Fruit fly (Drosophila melanogaster) whole organism, embryonic: ENCODE results near the gene Set2.

ENCODE experiments used
- Atf-2 ChIP-seq: fragments of 200-800 bp; sonication (Bioruptor generic); optimal IDR thresholded peaks from 2 replicates; lab custom pipeline; 2016; ENCODE audit warnings: missing biosample characterization, missing genetic modification characterization
- Bdp1 ChIP-seq: fragments of 200-800 bp; sonication (Bioruptor generic); optimal IDR thresholded peaks from 3 replicates; lab custom pipeline; 2016; ENCODE audit warnings: missing biosample characterization, missing genetic modification characterization
- Blimp-1 ChIP-seq: fragments of 200-800 bp; sonication (Bioruptor generic); optimal IDR thresholded peaks from 3 replicates; lab custom pipeline; 2018; ENCODE audit warnings: missing biosample characterization, missing genetic modification characterization, mild to moderate bottlenecking, moderate library complexity, missing genetic modification reagents
- CG10431 ChIP-seq: fragments of 200-800 bp; sonication (Bioruptor generic); optimal IDR thresholded peaks from 3 replicates; lab custom pipeline; 2018; ENCODE audit warnings: missing biosample characterization, mild to moderate bottlenecking, missing genetic modification characterization
- CG10654 ChIP-seq: fragments of 200-800 bp; sonication (Bioruptor generic); optimal IDR thresholded peaks from 2 replicates; lab custom pipeline; 2016; ENCODE audit warnings: missing biosample characterization, missing genetic modification characterization
- CG10959 ChIP-seq: fragments of 200-800 bp; sonication (Bioruptor generic); IDR thresholded peaks from 2 replicates; pipeline ENCODE4 v1.3.6; 2022; ENCODE audit warnings: missing biosample characterization, missing genetic modification characterization
- CG11398 ChIP-seq: fragments of 200-800 bp; sonication (Bioruptor generic); optimal IDR thresholded peaks from 2 replicates; lab custom pipeline; 2016; ENCODE audit warnings: missing biosample characterization, missing genetic modification characterization
- CG13123 ChIP-seq: fragments of 200-800 bp; sonication (Bioruptor generic); optimal IDR thresholded peaks from 2 replicates; lab custom pipeline; 2016; ENCODE audit warnings: missing biosample characterization, missing genetic modification characterization
- CG13894 ChIP-seq: fragments of 200-800 bp; sonication (Bioruptor generic); optimal IDR thresholded peaks from 3 replicates; lab custom pipeline; 2018; ENCODE audit warnings: missing biosample characterization, mild to moderate bottlenecking, missing genetic modification characterization, moderate library complexity
- CG14441 ChIP-seq: fragments of 200-800 bp; sonication (Bioruptor generic); IDR thresholded peaks from 2 replicates; pipeline ENCODE4 v1.3.6; 2022; ENCODE audit warnings: missing biosample characterization, missing genetic modification characterization
- CG14860 ChIP-seq: fragments of 200-800 bp; sonication (Bioruptor generic); IDR thresholded peaks from 3 replicates; pipeline ENCODE4 v1.3.6; 2022; ENCODE audit warnings: missing biosample characterization, missing genetic modification characterization; ENCODE audit not compliant: partially characterized antibody
- CG1647 ChIP-seq: fragments of 200-800 bp; sonication (Bioruptor generic); optimal IDR thresholded peaks from 3 replicates; lab custom pipeline; 2016; ENCODE audit warnings: missing biosample characterization, missing genetic modification characterization
- CG16863 ChIP-seq: fragments of 200-800 bp; sonication (Bioruptor generic); optimal IDR thresholded peaks from 3 replicates; lab custom pipeline; 2016; ENCODE audit warnings: missing biosample characterization, missing genetic modification characterization
- CG17328 ChIP-seq: fragments of 200-800 bp; sonication (Bioruptor generic); IDR thresholded peaks from 2 replicates; pipeline ENCODE4 v1.3.6; 2022; ENCODE audit warnings: missing biosample characterization, missing genetic modification characterization
- CG17912 ChIP-seq: fragments of 200-800 bp; sonication (Bioruptor generic); optimal IDR thresholded peaks from 2 replicates; lab custom pipeline; 2018; ENCODE audit warnings: missing biosample characterization, mild to moderate bottlenecking, missing genetic modification characterization
- CG18599 ChIP-seq: fragments of 200-800 bp; sonication (Bioruptor generic); optimal IDR thresholded peaks from 3 replicates; lab custom pipeline; 2017; ENCODE audit warnings: missing biosample characterization, missing genetic modification characterization, mild to moderate bottlenecking, moderate library complexity, missing genetic modification reagents
- CG2120 ChIP-seq: fragments of 200-800 bp; sonication (Bioruptor generic); optimal IDR thresholded peaks from 3 replicates; lab custom pipeline; 2016; ENCODE audit warnings: missing biosample characterization, missing genetic modification characterization
- CG2889 ChIP-seq: fragments of 200-800 bp; sonication (Bioruptor generic); IDR thresholded peaks from 3 replicates; pipeline ENCODE4 v1.3.6; 2022; ENCODE audit warnings: missing biosample characterization, missing genetic modification characterization
- CG3281 ChIP-seq: fragments of 200-800 bp; sonication (Bioruptor generic); optimal IDR thresholded peaks from 3 replicates; lab custom pipeline; 2017; ENCODE audit warnings: missing biosample characterization, mild to moderate bottlenecking, missing genetic modification characterization
- CG33557 ChIP-seq: fragments of 200-800 bp; sonication (Bioruptor generic); optimal IDR thresholded peaks from 2 replicates; lab custom pipeline; 2019; ENCODE audit warnings: missing biosample characterization, mild to moderate bottlenecking, missing genetic modification characterization, moderate library complexity
- CG6765 ChIP-seq: fragments of 200-800 bp; sonication (Bioruptor generic); optimal IDR thresholded peaks from 3 replicates; lab custom pipeline; 2017; ENCODE audit warnings: missing biosample characterization, mild to moderate bottlenecking, missing genetic modification characterization
- CG7963 ChIP-seq: fragments of 200-800 bp; sonication (Bioruptor generic); IDR thresholded peaks from 3 replicates; pipeline ENCODE4 v1.3.6; 2022; ENCODE audit warnings: missing biosample characterization, missing genetic modification characterization; ENCODE audit not compliant: partially characterized antibody
- CG8478 ChIP-seq: fragments of >200 bp; optimal IDR thresholded peaks from 2 replicates; lab custom pipeline; 2018
- CG9215 ChIP-seq: fragments of 200-800 bp; sonication (Bioruptor generic); IDR thresholded peaks from 2 replicates; pipeline ENCODE4 v1.3.6; 2022; ENCODE audit warnings: missing biosample characterization, missing genetic modification characterization
- Camta ChIP-seq: fragments of 200-800 bp; sonication (Bioruptor generic); optimal IDR thresholded peaks from 2 replicates; lab custom pipeline; 2016; ENCODE audit warnings: missing biosample characterization, missing genetic modification characterization
- CrebB ChIP-seq: fragments of 200-800 bp; sonication (Bioruptor generic); optimal IDR thresholded peaks from 3 replicates; lab custom pipeline; 2018; ENCODE audit warnings: missing biosample characterization, mild to moderate bottlenecking, missing genetic modification characterization
- D ChIP-seq, 2 experiments: fragments of 200-800 bp in 1 of 2; fragments of >200 bp in 1 of 2; sonication (Bioruptor generic) in 1 of 2; optimal IDR thresholded peaks; 2 replicates in 1 of 2; 3 replicates in 1 of 2; lab custom pipeline; 2017; ENCODE audit warnings: mild to moderate bottlenecking in 1 of 2, missing biosample characterization in 1 of 2, missing genetic modification characterization in 1 of 2, missing genetic modification reagents in 1 of 2
- D19B ChIP-seq: fragments of 200-800 bp; sonication (Bioruptor generic); optimal IDR thresholded peaks from 2 replicates; lab custom pipeline; 2017; ENCODE audit warnings: missing biosample characterization, mild to moderate bottlenecking, missing genetic modification characterization
- Dad ChIP-seq: fragments of 200-800 bp; sonication (Bioruptor generic); optimal IDR thresholded peaks from 3 replicates; lab custom pipeline; 2016; ENCODE audit warnings: missing biosample characterization, missing genetic modification characterization
- GATAe ChIP-seq: fragments of 200-800 bp; sonication (Bioruptor generic); conservative IDR thresholded peaks from 2 replicates; pipeline ENCODE4 v1.3.6; 2022; ENCODE audit warnings: missing biosample characterization, missing genetic modification characterization
- Hmr ChIP-seq: fragments of 200-800 bp; sonication (Bioruptor generic); optimal IDR thresholded peaks from 3 replicates; lab custom pipeline; 2017; ENCODE audit warnings: mild to moderate bottlenecking, missing biosample characterization, missing genetic modification reagents, missing genetic modification characterization
- Poxn ChIP-seq: fragments of 200-800 bp; sonication (Bioruptor generic); IDR thresholded peaks from 2 replicates; pipeline ENCODE4 v1.3.6; 2022; ENCODE audit warnings: missing biosample characterization, missing genetic modification characterization
- Sry-β ChIP-seq: fragments of 200-800 bp; sonication (Bioruptor generic); optimal IDR thresholded peaks from 2 replicates; lab custom pipeline; 2018; ENCODE audit warnings: missing biosample characterization, mild to moderate bottlenecking, missing genetic modification characterization, moderate library complexity
- Stat92E ChIP-seq, 3 experiments: fragments of >200 bp in 2 of 3; fragments of 200-800 bp in 1 of 3; sonication (Bioruptor generic) in 1 of 3; optimal IDR thresholded peaks; 2 replicates each; lab custom pipeline; 2017 to 2019; ENCODE audit warnings: missing biosample characterization in 3 of 3, missing genetic modification characterization in 3 of 3, mild to moderate bottlenecking in 1 of 3, moderate library complexity in 1 of 3
- bbx ChIP-seq: fragments of 200-800 bp; sonication (Bioruptor generic); IDR thresholded peaks from 2 replicates; pipeline ENCODE4 v1.3.6; 2022; ENCODE audit warnings: missing biosample characterization, missing genetic modification characterization; ENCODE audit not compliant: partially characterized antibody
- chif ChIP-seq, 2 experiments: fragments of 200-800 bp; sonication (Bioruptor generic); optimal IDR thresholded peaks; 3 replicates each; lab custom pipeline; 2016; ENCODE audit warnings: missing biosample characterization in 2 of 2, missing genetic modification characterization in 2 of 2
- crol ChIP-seq: fragments of 200-800 bp; sonication (Bioruptor generic); IDR thresholded peaks from 2 replicates; pipeline ENCODE4 v1.3.6; 2022; ENCODE audit warnings: missing biosample characterization, missing genetic modification characterization
- danr ChIP-seq: fragments of 200-800 bp; sonication (Bioruptor generic); IDR thresholded peaks from 2 replicates; pipeline ENCODE4 v1.3.6; 2022; ENCODE audit warnings: missing biosample characterization, missing genetic modification characterization
- dmrt99B ChIP-seq: fragments of 200-800 bp; sonication (Bioruptor generic); optimal IDR thresholded peaks from 2 replicates; lab custom pipeline; 2018; ENCODE audit warnings: missing biosample characterization, mild to moderate bottlenecking, missing genetic modification characterization, moderate library complexity
- exex ChIP-seq: fragments of 200-800 bp; sonication (Bioruptor generic); optimal IDR thresholded peaks from 4 replicates; lab custom pipeline; 2018; ENCODE audit warnings: missing biosample characterization, mild to moderate bottlenecking, missing genetic modification characterization, moderate library complexity
- ken ChIP-seq: fragments of 200-800 bp; sonication (Bioruptor generic); IDR thresholded peaks from 3 replicates; pipeline ENCODE4 v1.3.6; 2022; ENCODE audit warnings: missing biosample characterization, missing genetic modification characterization
- onecut ChIP-seq: fragments of 200-800 bp; sonication (Bioruptor generic); IDR thresholded peaks from 2 replicates; pipeline ENCODE4 v1.3.6; 2022; ENCODE audit warnings: missing biosample characterization, missing genetic modification characterization
- phol ChIP-seq: fragments of 200-800 bp; sonication (Bioruptor generic); optimal IDR thresholded peaks from 3 replicates; lab custom pipeline; 2018; ENCODE audit warnings: missing biosample characterization, mild to moderate bottlenecking, missing genetic modification characterization, moderate library complexity
- repo ChIP-seq: fragments of 200-800 bp; sonication (Bioruptor generic); optimal IDR thresholded peaks from 2 replicates; lab custom pipeline; 2016; ENCODE audit warnings: missing biosample characterization, missing genetic modification characterization
- stwl ChIP-seq: fragments of 200-800 bp; sonication (Bioruptor generic); optimal IDR thresholded peaks from 3 replicates; lab custom pipeline; 2018; ENCODE audit warnings: missing biosample characterization, mild to moderate bottlenecking, missing genetic modification characterization, moderate library complexity
- tin ChIP-seq: fragments of 200-800 bp; sonication (Bioruptor generic); optimal IDR thresholded peaks from 3 replicates; lab custom pipeline; 2016; ENCODE audit warnings: missing biosample characterization, missing genetic modification characterization
- ttk ChIP-seq: fragments of 200-800 bp; sonication (Bioruptor generic); IDR thresholded peaks from 2 replicates; pipeline ENCODE4 v2.1.2; 2022; ENCODE audit warnings: missing biosample characterization, missing genetic modification characterization
- zf30C ChIP-seq: fragments of 200-800 bp; sonication (Bioruptor generic); optimal IDR thresholded peaks from 3 replicates; lab custom pipeline; 2018; ENCODE audit warnings: missing biosample characterization, mild to moderate bottlenecking, missing genetic modification characterization

Gene Set2

DNA sequence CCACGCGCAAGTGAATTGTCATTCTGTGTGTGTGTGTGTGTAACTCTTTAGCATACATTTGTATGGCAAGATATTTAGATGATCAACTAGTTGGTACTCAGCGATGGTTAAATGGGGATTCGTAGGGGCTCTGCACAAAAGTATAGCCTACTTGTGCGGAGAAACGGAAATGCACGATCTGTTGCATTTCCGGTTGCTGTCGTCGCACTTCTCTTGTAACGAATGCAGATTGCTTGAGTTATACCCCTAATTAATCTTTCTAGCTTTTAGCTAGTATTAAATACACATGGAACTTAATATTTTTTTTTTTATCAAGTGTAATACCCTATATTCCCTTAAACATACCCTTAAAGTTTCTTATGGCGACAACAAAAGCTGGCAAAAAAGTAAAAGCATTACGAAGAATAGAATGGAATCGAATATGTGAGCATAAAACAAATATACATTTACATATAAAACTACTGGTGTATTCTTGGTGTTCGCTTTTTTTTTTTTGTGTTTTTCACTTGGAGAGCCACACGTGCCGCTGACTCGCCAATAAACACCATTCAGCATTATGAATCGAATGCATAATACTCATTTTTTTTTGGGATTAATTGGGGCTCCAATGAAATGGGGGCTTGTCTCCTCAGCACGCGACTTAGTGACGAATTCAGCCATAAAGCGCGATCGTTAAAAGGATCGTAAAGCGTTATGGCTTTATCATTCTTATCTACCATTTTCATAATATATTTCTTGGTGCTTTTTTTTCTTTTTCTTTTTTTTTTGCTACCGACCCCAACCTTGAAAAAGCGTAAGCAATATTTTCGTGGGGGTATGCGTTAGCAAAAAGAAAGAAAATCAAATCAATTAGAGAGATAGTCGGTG lies 21.6 kb upstream of the Set2 start (continued):
- TF ChIP-seq Poxn (GFP tag; lab: Robert Waterston, UW) (peak; percentile 67), CG14441 (GFP tag; lab: Robert Waterston, UW) (no peak), CG10431 (GFP tag; lab: Kevin White, UChicago) (no peak), CG16863 (no peak), crol (no peak), CG10654 (GFP tag; lab: Kevin White, UChicago) (no peak), CG1647 (GFP tag; lab: Kevin White, UChicago) (no peak), CG2120 (peak; percentile 93), phol (no peak), Dad (peak; percentile 26), exex (tag; lab: Kevin White, UChicago) (peak; percentile 3), CG18599 (GFP tag; lab: Kevin White, UChicago) (peak; percentile 61), Bdp1 (GFP tag; lab: Kevin White, UChicago) (no peak), ttk (no peak), chif (GFP tag; optimal IDR thresholded peaks at IDR 0.05; lab: Kevin White, UChicago) (no peak), CG7963 (GFP tag; lab: Robert Waterston, UW) (no peak), Sry-β (GFP tag; lab: Kevin White, UChicago) (no peak), repo (no peak), Blimp-1 (GFP tag; lab: Kevin White, UChicago) (no peak), CG17328 (GFP tag; lab: Robert Waterston, UW) (peak; percentile 9; the same call in 1 of the 2 replicates), danr (GFP tag; lab: Robert Waterston, UW) (no peak), zf30C (GFP tag; lab: Kevin White, UChicago) (no peak), CG11398 (no peak), CG17912 (GFP tag; lab: Kevin White, UChicago) (no peak), CG3281 (GFP tag; lab: Kevin White, UChicago) (peak; percentile 82), CrebB (tag; lab: Kevin White, UChicago) (no peak), Stat92E (GFP tag; optimal IDR thresholded peaks at IDR 0.05; lab: Kevin White, UChicago) (no peak), CG10959 (GFP tag; lab: Robert Waterston, UW) (no peak), CG6765 (GFP tag; lab: Kevin White, UChicago) (peak; percentile 21), CG14860 (GFP tag; lab: Robert Waterston, UW) (no peak), tin (GFP tag; lab: Kevin White, UChicago) (no peak), Hmr (GFP tag; lab: Kevin White, UChicago) (peak; percentile 71), D (optimal IDR thresholded peaks at IDR 0.05; lab: Kevin White, UChicago) (no peak), D (GFP tag; optimal IDR thresholded peaks at IDR 0.05; lab: Kevin White, UChicago) (no peak), CG33557 (GFP tag; lab: Kevin White, UChicago) (no peak), GATAe (no peak), stwl (tag; lab: Kevin White, UChicago) (no peak), Camta (GFP tag; lab: Kevin White, UChicago) (no peak), dmrt99B (tag; lab: Kevin White, UChicago) (peak; percentile 13), CG13894 (tag; lab: Kevin White, UChicago) (no peak), CG2889 (no peak), CG8478 (no peak), D19B (peak; percentile 93), Atf-2 (GFP tag; lab: Kevin White, UChicago) (no peak), bbx (GFP tag; lab: Robert Waterston, UW) (no peak), onecut (GFP tag; lab: Robert Waterston, UW) (no peak), CG9215 (GFP tag; lab: Robert Waterston, UW) (peak; percentile 74), ken (no peak), CG13123 (no peak)
